Fruit fly (Drosophila melanogaster): ENCODE results near the gene CG33688.

Gene CG33688

dm6 chr3L:16172809-16173276 lies 26.2 kb upstream of the CG33688 start (continued):
- no peak for TF ChIP-seq CG3847 (GFP tag; IDR thresholded peaks at IDR 0.05)
- TF ChIP-seq Drgx (GFP tag; IDR thresholded peaks at IDR 0.05) = no peak
- TF ChIP-seq CG4328 (GFP tag; optimal IDR thresholded peaks at IDR 0.05) = no peak
- TF ChIP-seq CG18262 (tag; optimal IDR thresholded peaks at IDR 0.05) = peak; percentile 66
- no peak for TF ChIP-seq repo (GFP tag; optimal IDR thresholded peaks at IDR 0.05)
- no peak for TF ChIP-seq CG32532 (GFP tag; IDR thresholded peaks at IDR 0.05)
- no peak for TF ChIP-seq CG17912 (GFP tag; optimal IDR thresholded peaks at IDR 0.05)
- TF ChIP-seq CG8388 (GFP tag; optimal IDR thresholded peaks at IDR 0.05) = peak; percentile 23
- TF ChIP-seq CG9932 (GFP tag; IDR thresholded peaks at IDR 0.05) = no peak
- TF ChIP-seq insv (GFP tag; optimal IDR thresholded peaks at IDR 0.05) = no peak
- no peak for TF ChIP-seq unc-4 (GFP tag; IDR thresholded peaks at IDR 0.05; ENCODE audit: partially characterized antibody)
- peak; percentile 28 for TF ChIP-seq CG17829 (tag; optimal IDR thresholded peaks at IDR 0.05)
- TF ChIP-seq Xbp1 (GFP tag; optimal IDR thresholded peaks at IDR 0.05) = peak; percentile 27
- TF ChIP-seq jumu (GFP tag; optimal IDR thresholded peaks at IDR 0.05) = no peak
- TF ChIP-seq CG16813 (GFP tag; IDR thresholded peaks at IDR 0.05; ENCODE audit: partially characterized antibody) = no peak
- TF ChIP-seq CG6765 (GFP tag; optimal IDR thresholded peaks at IDR 0.05) = peak; percentile 16
- TF ChIP-seq NC2α (GFP tag; optimal IDR thresholded peaks at IDR 0.05) = no peak
- TF ChIP-seq Six4 (GFP tag; optimal IDR thresholded peaks at IDR 0.05) = no peak
- TF ChIP-seq CG10267 (tag; optimal IDR thresholded peaks at IDR 0.05) = peak; percentile 20
- TF ChIP-seq amos (GFP tag; IDR thresholded peaks at IDR 0.05; ENCODE audit: partially characterized antibody) = no peak
- TF ChIP-seq chm (GFP tag; IDR thresholded peaks at IDR 0.05) = no peak
- peak; percentile 13 for TF ChIP-seq nom (GFP tag; optimal IDR thresholded peaks at IDR 0.05)
- no peak for TF ChIP-seq Atf3 (GFP tag; optimal IDR thresholded peaks at IDR 0.05)
- TF ChIP-seq chn (GFP tag; optimal IDR thresholded peaks at IDR 0.05) = no peak
- no peak for TF ChIP-seq dm (GFP tag; optimal IDR thresholded peaks at IDR 0.05)
- TF ChIP-seq CG11723 (GFP tag; optimal IDR thresholded peaks at IDR 0.05) = peak; percentile 14
- peak; percentile 49 for TF ChIP-seq CG30403 (GFP tag; optimal IDR thresholded peaks at IDR 0.05)
- TF ChIP-seq Deaf1 (tag; optimal IDR thresholded peaks at IDR 0.05) = no peak
- no peak for TF ChIP-seq Abd-B (GFP tag; optimal IDR thresholded peaks at IDR 0.05)
- no peak for TF ChIP-seq slbo (GFP tag; IDR thresholded peaks at IDR 0.05)
- no peak for TF ChIP-seq hbn (GFP tag; IDR thresholded peaks at IDR 0.05; ENCODE audit: partially characterized antibody)
- TF ChIP-seq kni (GFP tag; optimal IDR thresholded peaks at IDR 0.05) = no peak
- no peak for TF ChIP-seq ro (GFP tag; IDR thresholded peaks at IDR 0.05)
- no peak for TF ChIP-seq jigr1 (GFP tag; IDR thresholded peaks at IDR 0.05)
- TF ChIP-seq unpg (GFP tag; optimal IDR thresholded peaks at IDR 0.05) = peak; percentile 17
- TF ChIP-seq CG14441 (GFP tag; IDR thresholded peaks at IDR 0.05) = no peak
- no peak for TF ChIP-seq MBD-R2 (GFP tag; IDR thresholded peaks at IDR 0.05)
- no peak for TF ChIP-seq shn (GFP tag; optimal IDR thresholded peaks at IDR 0.05)
- TF ChIP-seq CG6272 (GFP tag; IDR thresholded peaks at IDR 0.05) = no peak
- TF ChIP-seq cato (GFP tag; optimal IDR thresholded peaks at IDR 0.05; ENCODE audit: borderline replicate concordance) = no peak
- no peak for TF ChIP-seq HLH54F (GFP tag; optimal IDR thresholded peaks at IDR 0.05)
- TF ChIP-seq CG17385 (GFP tag; optimal IDR thresholded peaks at IDR 0.05) = peak; percentile 35
- no peak for TF ChIP-seq ERR (GFP tag; optimal IDR thresholded peaks at IDR 0.05)
- no peak for TF ChIP-seq Dbx (GFP tag; IDR thresholded peaks at IDR 0.05)
- TF ChIP-seq knrl (GFP tag; IDR thresholded peaks at IDR 0.05; ENCODE audit: partially characterized antibody) = no peak
- TF ChIP-seq twi (tag; optimal IDR thresholded peaks at IDR 0.05) = peak; percentile 7
- no peak for TF ChIP-seq ATbp (GFP tag; optimal IDR thresholded peaks at IDR 0.05)
- TF ChIP-seq stc (GFP tag; IDR thresholded peaks at IDR 0.05) = no peak
- peak; percentile 44 for TF ChIP-seq CG18599 (GFP tag; optimal IDR thresholded peaks at IDR 0.05)
- TF ChIP-seq sens (GFP tag) = peak; percentile 35
- no peak for TF ChIP-seq CG9609 (GFP tag; optimal IDR thresholded peaks at IDR 0.05)
- TF ChIP-seq CG4707 (GFP tag; optimal IDR thresholded peaks at IDR 0.05) = no peak

All from whole organism, embryonic.